Worm (Caenorhabditis elegans) whole organism, L1 larva: ENCODE data around the gene mlt-10.

Source experiments
- Y116A8C.19 ChIP-seq: sonication (generic microtip); optimal IDR thresholded peaks from 2 replicates; lab custom pipeline; 2016; ENCODE audit warnings: missing compliant biosample characterization, missing genetic modification characterization, borderline replicate concordance
- ama-1 ChIP-seq: fragments of 150-350 bp; optimal IDR thresholded peaks from 2 replicates; lab custom pipeline; 2014
- blmp-1 ChIP-seq: fragments of 150-350 bp; optimal IDR thresholded peaks from 2 replicates; lab custom pipeline; 2014; ENCODE audit warnings: missing biosample characterization, missing genetic modification characterization
- ceh-8 ChIP-seq: fragments of 200-800 bp; sonication (Bioruptor generic); optimal IDR thresholded peaks from 2 replicates; lab custom pipeline; 2018; ENCODE audit warnings: mild to moderate bottlenecking, missing genetic modification characterization, moderate library complexity, missing compliant biosample characterization
- ceh-88 ChIP-seq: fragments of 200-800 bp; sonication (Bioruptor generic); IDR thresholded peaks from 2 replicates; pipeline ENCODE4 v1.3.6; 2022; ENCODE audit warnings: missing genetic modification characterization, missing compliant biosample characterization
- efl-1 ChIP-seq, 4 experiments: fragments of 150-350 bp; optimal IDR thresholded peaks in 3 of 4; peaks in 1 of 4; 1 replicate in 1 of 4; 2 replicates in 3 of 4; lab custom pipeline; 2014; ENCODE audit warnings: missing biosample characterization in 2 of 4, missing genetic modification characterization in 2 of 4, missing genetic modification reagents in 2 of 4
- egl-27 ChIP-seq, 2 experiments: fragments of 150-350 bp in 1 of 2; sonication (generic microtip); optimal IDR thresholded peaks; 3 replicates each; lab custom pipeline; 2017 to 2018; ENCODE audit warnings: missing biosample characterization in 2 of 2, missing genetic modification characterization in 2 of 2, missing genetic modification reagents in 2 of 2
- fkh-10 ChIP-seq: sonication (generic microtip); optimal IDR thresholded peaks from 2 replicates; lab custom pipeline; 2017; ENCODE audit warnings: missing biosample characterization, missing genetic modification reagents, missing genetic modification characterization
- fkh-4 ChIP-seq: sonication (generic microtip); optimal IDR thresholded peaks from 2 replicates; lab custom pipeline; 2016; ENCODE audit warnings: missing compliant biosample characterization, missing genetic modification characterization, borderline replicate concordance
- fkh-8 ChIP-seq: sonication (generic microtip); optimal IDR thresholded peaks from 2 replicates; lab custom pipeline; 2016; ENCODE audit warnings: mild to moderate bottlenecking, missing genetic modification characterization, missing compliant biosample characterization
- hlh-17 ChIP-seq: fragments of 200-800 bp; sonication (Bioruptor generic); optimal IDR thresholded peaks from 2 replicates; lab custom pipeline; 2018; ENCODE audit warnings: missing genetic modification characterization, mild to moderate bottlenecking, missing compliant biosample characterization, moderate library complexity, borderline replicate concordance
- hpl-2 ChIP-seq: fragments of 150-350 bp; optimal IDR thresholded peaks from 2 replicates; lab custom pipeline; 2014; ENCODE audit warnings: missing biosample characterization, missing genetic modification reagents, missing genetic modification characterization
- irx-1 ChIP-seq: sonication (generic microtip); optimal IDR thresholded peaks from 2 replicates; lab custom pipeline; 2016; ENCODE audit warnings: missing genetic modification characterization, missing compliant biosample characterization
- lin-35 ChIP-seq, 2 experiments: fragments of 150-350 bp; optimal IDR thresholded peaks; 2 replicates each; lab custom pipeline; 2014; ENCODE audit warnings: missing biosample characterization in 2 of 2, missing genetic modification characterization in 2 of 2, missing genetic modification reagents in 2 of 2
- lsy-2 ChIP-seq, 2 experiments: fragments of 150-350 bp; optimal IDR thresholded peaks; 2 replicates each; lab custom pipeline; 2014; ENCODE audit warnings: missing biosample characterization in 2 of 2, missing genetic modification characterization in 2 of 2
- nhr-12 ChIP-seq: sonication (generic microtip); optimal IDR thresholded peaks from 2 replicates; lab custom pipeline; 2017; ENCODE audit warnings: missing biosample characterization, missing genetic modification characterization
- nhr-19 ChIP-seq: fragments of 200-800 bp; sonication (Bioruptor generic); conservative IDR thresholded peaks from 2 replicates; pipeline ENCODE4 v1.3.6; 2022; ENCODE audit warnings: missing genetic modification characterization, missing compliant biosample characterization
- nhr-20 ChIP-seq: sonication (generic microtip); optimal IDR thresholded peaks from 2 replicates; lab custom pipeline; 2016; ENCODE audit warnings: mild to moderate bottlenecking, missing genetic modification characterization, missing compliant biosample characterization
- nhr-237 ChIP-seq: fragments of 150-350 bp; optimal IDR thresholded peaks from 2 replicates; lab custom pipeline; 2014; ENCODE audit warnings: missing biosample characterization, missing genetic modification characterization
- nhr-28 ChIP-seq: fragments of 150-350 bp; optimal IDR thresholded peaks from 2 replicates; lab custom pipeline; 2014; ENCODE audit warnings: missing biosample characterization, missing genetic modification characterization
- nhr-71 ChIP-seq: sonication (generic microtip); optimal IDR thresholded peaks from 2 replicates; lab custom pipeline; 2016; ENCODE audit warnings: mild to moderate bottlenecking, missing genetic modification characterization, moderate library complexity, missing compliant biosample characterization
- nhr-76 ChIP-seq: sonication (generic microtip); optimal IDR thresholded peaks from 2 replicates; lab custom pipeline; 2017; ENCODE audit warnings: missing biosample characterization, missing genetic modification characterization
- nhr-77 ChIP-seq: fragments of 150-350 bp; optimal IDR thresholded peaks from 2 replicates; lab custom pipeline; 2014; ENCODE audit warnings: missing biosample characterization, missing genetic modification characterization
- nhr-84 ChIP-seq: sonication (generic microtip); optimal IDR thresholded peaks from 2 replicates; lab custom pipeline; 2017; ENCODE audit warnings: missing biosample characterization, missing genetic modification characterization
- nhr-85 ChIP-seq: sonication (generic microtip); peaks from one replicate; lab custom pipeline; 2016; ENCODE audit warnings: missing genetic modification characterization, inconsistent platforms, missing compliant biosample characterization
- pag-3 ChIP-seq: sonication (generic microtip); optimal IDR thresholded peaks from 2 replicates; lab custom pipeline; 2017; ENCODE audit warnings: missing genetic modification characterization, mild to moderate bottlenecking, missing compliant biosample characterization, antibody characterized with exemption, borderline replicate concordance; ENCODE audit not compliant: insufficient read depth
- skn-1 ChIP-seq: fragments of 150-350 bp; optimal IDR thresholded peaks from 2 replicates; lab custom pipeline; 2014; ENCODE audit warnings: missing biosample characterization, missing genetic modification characterization
- snu-23 ChIP-seq: sonication (generic microtip); optimal IDR thresholded peaks from 2 replicates; lab custom pipeline; 2016; ENCODE audit warnings: missing genetic modification characterization, missing compliant biosample characterization
- sptf-1 ChIP-seq: fragments of 150-350 bp; optimal IDR thresholded peaks from 2 replicates; lab custom pipeline; 2014; ENCODE audit warnings: missing biosample characterization, missing genetic modification characterization
- sup-37 ChIP-seq: fragments of 200-800 bp; sonication (Bioruptor generic); optimal IDR thresholded peaks from 2 replicates; lab custom pipeline; 2018; ENCODE audit warnings: mild to moderate bottlenecking, missing genetic modification characterization, missing compliant biosample characterization
- swsn-7 ChIP-seq: sonication (generic microtip); optimal IDR thresholded peaks from 2 replicates; lab custom pipeline; 2016; ENCODE audit warnings: missing genetic modification characterization, missing compliant biosample characterization
- tbx-2 ChIP-seq: sonication (generic microtip); optimal IDR thresholded peaks from 2 replicates; lab custom pipeline; 2016; ENCODE audit warnings: missing genetic modification characterization, missing compliant biosample characterization
- unc-98 ChIP-seq: fragments of 200-800 bp; sonication (Bioruptor generic); IDR thresholded peaks from 2 replicates; pipeline ENCODE4 v1.3.6; 2022; ENCODE audit warnings: missing genetic modification characterization, missing compliant biosample characterization
- vab-15 ChIP-seq: sonication (generic microtip); optimal IDR thresholded peaks from 2 replicates; lab custom pipeline; 2017; ENCODE audit warnings: missing genotype, mild to moderate bottlenecking, missing genetic modification characterization, missing compliant biosample characterization
- zag-1 ChIP-seq: fragments of 150-350 bp; optimal IDR thresholded peaks from 2 replicates; lab custom pipeline; 2014; ENCODE audit warnings: missing biosample characterization, missing genetic modification characterization
- zip-4 ChIP-seq: fragments of 200-800 bp; sonication (Bioruptor generic); optimal IDR thresholded peaks from 2 replicates; lab custom pipeline; 2018; ENCODE audit warnings: mild to moderate bottlenecking, missing genetic modification characterization, moderate library complexity, missing compliant biosample characterization
- ztf-11 ChIP-seq, 2 experiments: sonication (generic microtip); optimal IDR thresholded peaks; 2 replicates each; lab custom pipeline; 2016 to 2017; ENCODE audit warnings: missing genetic modification characterization in 2 of 2, missing biosample characterization in 1 of 2, missing compliant biosample characterization in 1 of 2

The mlt-10 gene

ce11 chrII:555371-555770 lies 8.9 kb downstream of the mlt-10 start:
- TF ChIP-seq efl-1 (optimal IDR thresholded peaks at IDR 0.05; lab: Kevin White, UChicago) = peak in 1 of 2 experiments; percentile 13
- TF ChIP-seq efl-1 (GFP tag; optimal IDR thresholded peaks at IDR 0.05 in 1 of 2; lab: Kevin White, UChicago) = peak in 1 of 2 experiments; percentile 77
- TF ChIP-seq nhr-77 (tag; lab: Kevin White, UChicago) = no peak
- peak; percentile 24 for TF ChIP-seq skn-1 (tag; lab: Kevin White, UChicago)
- peak in 1 of 2 experiments; percentile 20 for TF ChIP-seq lsy-2 (tag; optimal IDR thresholded peaks at IDR 0.05; lab: Kevin White, UChicago)
- peak in 1 of 2 experiments; percentile 0 for TF ChIP-seq lin-35 (GFP tag; optimal IDR thresholded peaks at IDR 0.05; lab: Kevin White, UChicago)

ce11 chrII:556185-556584 lies 9.7 kb downstream of the mlt-10 start, which contains the start of the genes C09E8.1 and C09E8.6:
TSS of gene C09E8.1 (plus strand) at chrII:556485.
TSS of gene C09E8.6 (plus strand) at chrII:556497.
- TF ChIP-seq ceh-8 (GFP tag; lab: Kevin White, UChicago) (no peak), nhr-84 (no peak), snu-23 (GFP tag; lab: Kevin White, UChicago) (no peak), hlh-17 (GFP tag; lab: Kevin White, UChicago) (no peak), nhr-237 (tag; lab: Kevin White, UChicago) (no peak), nhr-20 (tag; lab: Kevin White, UChicago) (no peak), ceh-88 (no peak), hpl-2 (GFP tag; lab: Kevin White, UChicago) (no peak), efl-1 (optimal IDR thresholded peaks at IDR 0.05; lab: Kevin White, UChicago) (no peak), efl-1 (GFP tag; optimal IDR thresholded peaks at IDR 0.05 in 1 of 2; lab: Kevin White, UChicago) (no peak), fkh-4 (tag; lab: Kevin White, UChicago) (no peak), Y116A8C.19 (tag; lab: Kevin White, UChicago) (no peak), fkh-8 (tag; lab: Kevin White, UChicago) (no peak), nhr-76 (tag; lab: Kevin White, UChicago) (no peak), unc-98 (no peak), sup-37 (GFP tag; lab: Kevin White, UChicago) (no peak), swsn-7 (tag; lab: Kevin White, UChicago) (no peak)

ce11 chrII:568776-569175 lies 22.3 kb downstream of the mlt-10 start, which contains the start of gene W08F4.5:
TSS of gene W08F4.5 (minus strand) at chrII:568876.
- TF ChIP-seq sptf-1 (tag; lab: Kevin White, UChicago) = no peak
- TF ChIP-seq nhr-71 (tag; lab: Kevin White, UChicago) = no peak
- no peak for TF ChIP-seq zag-1 (tag; lab: Kevin White, UChicago)
- no peak for TF ChIP-seq zip-4
- no peak for TF ChIP-seq tbx-2 (tag; lab: Kevin White, UChicago)
- no peak for TF ChIP-seq nhr-85 (tag; lab: Kevin White, UChicago)
- no peak for TF ChIP-seq ama-1 (lab: Kevin White, UChicago)
- TF ChIP-seq nhr-19 (GFP tag; lab: Robert Waterston, UW) = no peak
- TF ChIP-seq fkh-4 (tag; lab: Kevin White, UChicago) = no peak
- no peak for TF ChIP-seq ztf-11 (tag; optimal IDR thresholded peaks at IDR 0.05; lab: Kevin White, UChicago)
- TF ChIP-seq efl-1 (optimal IDR thresholded peaks at IDR 0.05; lab: Kevin White, UChicago) = no peak
- TF ChIP-seq efl-1 (GFP tag; optimal IDR thresholded peaks at IDR 0.05 in 1 of 2; lab: Kevin White, UChicago) = no peak
- no peak for TF ChIP-seq egl-27 (tag; optimal IDR thresholded peaks at IDR 0.05; lab: Kevin White, UChicago)
- no peak for TF ChIP-seq fkh-10
- TF ChIP-seq nhr-28 = no peak
- no peak for TF ChIP-seq nhr-12 (tag; lab: Kevin White, UChicago)

- peak; percentile 17 for TF ChIP-seq blmp-1 (tag; lab: Kevin White, UChicago)
- TF ChIP-seq tbx-2 (tag; lab: Kevin White, UChicago) = no peak
- no peak for TF ChIP-seq vab-15 (tag; lab: Kevin White, UChicago)
- no peak for TF ChIP-seq irx-1 (tag; lab: Kevin White, UChicago)
- TF ChIP-seq pag-3 (tag; lab: Kevin White, UChicago) = no peak
Measured at ce11 chrII:572010-572409, 25.5 kb downstream of the mlt-10 start, which contains the start of gene mlt-8. TSS of gene mlt-8 (minus strand) at chrII:572110.
